Fruit fly (Drosophila melanogaster): ENCODE data around the gene CG33688.

DNA sequence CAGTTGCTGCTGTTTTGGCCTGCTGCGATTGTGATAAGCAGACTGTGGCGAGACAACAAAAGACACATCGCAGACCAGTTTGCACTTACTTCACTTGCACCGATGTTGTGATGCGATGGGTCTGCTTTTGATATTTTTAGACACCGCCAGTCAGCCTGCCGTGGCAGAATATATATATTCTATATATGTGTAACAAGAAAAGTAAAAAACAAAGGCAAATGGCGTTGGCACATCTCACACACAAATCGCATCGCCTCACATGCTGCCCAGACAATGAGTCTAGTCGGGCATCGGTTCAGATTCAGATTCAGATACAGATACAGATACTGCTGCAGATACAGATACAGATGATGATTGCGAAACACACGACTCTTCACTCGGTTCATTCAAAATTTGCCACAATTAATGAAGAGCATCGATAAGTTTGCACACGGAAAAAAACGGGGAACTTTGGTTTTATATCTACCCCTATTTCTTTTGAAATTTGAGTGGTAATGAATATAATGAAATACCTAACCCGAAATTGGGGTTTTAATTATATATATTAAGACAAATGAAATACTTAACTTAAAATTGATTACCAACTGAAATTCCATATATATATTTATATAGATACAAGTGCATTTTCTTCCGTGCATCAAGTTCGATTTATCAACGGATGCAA lies 31.2 kb upstream of the CG33688 start:
- TF ChIP-seq cnc (optimal IDR thresholded peaks at IDR 0.05) = no peak
- TF ChIP-seq cic (GFP tag; optimal IDR thresholded peaks at IDR 0.05) = no peak
- TF ChIP-seq CG1620 (GFP tag; optimal IDR thresholded peaks at IDR 0.05) = no peak
- no peak for TF ChIP-seq Mnt (GFP tag; optimal IDR thresholded peaks at IDR 0.05)
- TF ChIP-seq CG33017 (tag; optimal IDR thresholded peaks at IDR 0.05) = no peak
- no peak for TF ChIP-seq bab1 (GFP tag; optimal IDR thresholded peaks at IDR 0.05)
- no peak for TF ChIP-seq pad (GFP tag; optimal IDR thresholded peaks at IDR 0.05)
- TF ChIP-seq ovo (GFP tag; optimal IDR thresholded peaks at IDR 0.05) = no peak
- TF ChIP-seq toe (GFP tag; optimal IDR thresholded peaks at IDR 0.05) = no peak

Data from whole organism, adult.